Fruit fly (Drosophila melanogaster) whole organism, embryonic: ENCODE measurements around the gene CG10621.

Experiments used
- Atf-2 ChIP-seq: fragments of 200-800 bp; sonication (Bioruptor generic); optimal IDR thresholded peaks from 2 replicates; lab custom pipeline; 2016; ENCODE audit warnings: missing biosample characterization, missing genetic modification characterization
- BEAF-32 ChIP-seq: fragments of 200-800 bp; sonication (Bioruptor generic); optimal IDR thresholded peaks from 3 replicates; lab custom pipeline; 2017; ENCODE audit warnings: missing biosample characterization, missing genetic modification characterization, mild to moderate bottlenecking, moderate library complexity, missing genetic modification reagents
- CG10366 ChIP-seq: fragments of 200-800 bp; sonication (Bioruptor generic); IDR thresholded peaks from 2 replicates; pipeline ENCODE4 v1.3.6; 2022; ENCODE audit warnings: missing biosample characterization, missing genetic modification characterization
- CG14667 ChIP-seq: fragments of 200-800 bp; sonication (Bioruptor generic); IDR thresholded peaks from 2 replicates; pipeline ENCODE4 v1.3.6; 2022; ENCODE audit warnings: missing biosample characterization, missing genetic modification characterization
- CG14710 ChIP-seq: fragments of 200-800 bp; sonication (Bioruptor generic); optimal IDR thresholded peaks from 3 replicates; lab custom pipeline; 2019; ENCODE audit warnings: missing biosample characterization, mild to moderate bottlenecking, missing genetic modification characterization, moderate library complexity
- CG15514 ChIP-seq: fragments of 200-800 bp; sonication (Bioruptor generic); optimal IDR thresholded peaks from 3 replicates; lab custom pipeline; 2017; ENCODE audit warnings: missing biosample characterization, missing genetic modification characterization, mild to moderate bottlenecking, moderate library complexity, missing genetic modification reagents
- CG1602 ChIP-seq: fragments of 200-800 bp; sonication (Bioruptor generic); optimal IDR thresholded peaks from 3 replicates; lab custom pipeline; 2016; ENCODE audit warnings: missing biosample characterization, missing genetic modification characterization
- CG1832 ChIP-seq: fragments of 200-800 bp; sonication (Bioruptor generic); optimal IDR thresholded peaks from 2 replicates; lab custom pipeline; 2017; ENCODE audit warnings: missing biosample characterization, mild to moderate bottlenecking, missing genetic modification characterization, inconsistent platforms
- CG2202 ChIP-seq: fragments of 200-800 bp; sonication (Bioruptor generic); optimal IDR thresholded peaks from 2 replicates; lab custom pipeline; 2018; ENCODE audit warnings: missing biosample characterization, mild to moderate bottlenecking, missing genetic modification characterization
- CG2712 ChIP-seq: fragments of 200-800 bp; optimal IDR thresholded peaks from 3 replicates; lab custom pipeline; 2019; ENCODE audit warnings: missing biosample characterization, mild to moderate bottlenecking, missing genetic modification characterization, moderate library complexity
- CG30020 ChIP-seq: fragments of 200-800 bp; optimal IDR thresholded peaks from 2 replicates; lab custom pipeline; 2019; ENCODE audit warnings: missing biosample characterization, mild to moderate bottlenecking, missing genetic modification characterization, moderate library complexity
- CG31224 ChIP-seq: fragments of 200-800 bp; sonication (Bioruptor generic); IDR thresholded peaks from 2 replicates; pipeline ENCODE4 v1.3.6; 2022; ENCODE audit warnings: missing biosample characterization, missing genetic modification characterization
- CG31388 ChIP-seq: fragments of 200-800 bp; sonication (Bioruptor generic); optimal IDR thresholded peaks from 2 replicates; lab custom pipeline; 2016; ENCODE audit warnings: missing biosample characterization, missing genetic modification characterization
- CG3163 ChIP-seq: fragments of 200-800 bp; sonication (Bioruptor generic); optimal IDR thresholded peaks from 3 replicates; lab custom pipeline; 2016; ENCODE audit warnings: missing biosample characterization, missing genetic modification characterization
- CG3838 ChIP-seq: fragments of 200-800 bp; sonication (Bioruptor generic); optimal IDR thresholded peaks from 3 replicates; lab custom pipeline; 2016; ENCODE audit warnings: missing biosample characterization, missing genetic modification characterization
- CG5953 ChIP-seq: fragments of 200-800 bp; sonication (Bioruptor generic); IDR thresholded peaks from 2 replicates; pipeline ENCODE4 v1.3.6; 2022; ENCODE audit warnings: missing biosample characterization, missing genetic modification characterization
- CG6791 ChIP-seq: fragments of 200-800 bp; sonication (Bioruptor generic); IDR thresholded peaks from 3 replicates; pipeline ENCODE4 v1.3.6; 2022; ENCODE audit warnings: missing biosample characterization, missing genetic modification characterization; ENCODE audit not compliant: partially characterized antibody
- CG9797 ChIP-seq: fragments of 200-800 bp; sonication (Bioruptor generic); optimal IDR thresholded peaks from 3 replicates; lab custom pipeline; 2018; ENCODE audit warnings: missing biosample characterization, mild to moderate bottlenecking, missing genetic modification characterization
- CTCF ChIP-seq: fragments of 200-800 bp; sonication (Bioruptor generic); optimal IDR thresholded peaks from 2 replicates; lab custom pipeline; 2017; ENCODE audit warnings: missing biosample characterization, mild to moderate bottlenecking, missing genetic modification characterization, moderate library complexity
- D19B ChIP-seq: fragments of 200-800 bp; sonication (Bioruptor generic); optimal IDR thresholded peaks from 2 replicates; lab custom pipeline; 2017; ENCODE audit warnings: missing biosample characterization, mild to moderate bottlenecking, missing genetic modification characterization
- Dbx ChIP-seq: fragments of 200-800 bp; sonication (Bioruptor generic); IDR thresholded peaks from 3 replicates; pipeline ENCODE4 v1.3.6; 2022; ENCODE audit warnings: missing biosample characterization, missing genetic modification characterization
- Fer1 ChIP-seq: fragments of 200-800 bp; sonication (Bioruptor generic); optimal IDR thresholded peaks from 2 replicates; lab custom pipeline; 2017; ENCODE audit warnings: missing biosample characterization, mild to moderate bottlenecking, missing genetic modification characterization
- Gug ChIP-seq: fragments of 200-800 bp; sonication (Bioruptor generic); IDR thresholded peaks from 4 replicates; pipeline ENCODE4 v1.3.6; 2022; ENCODE audit warnings: missing biosample characterization, missing genetic modification characterization
- HHEX ChIP-seq: fragments of 200-800 bp; sonication (Bioruptor generic); optimal IDR thresholded peaks from 3 replicates; lab custom pipeline; 2017; ENCODE audit warnings: missing biosample characterization, mild to moderate bottlenecking, missing genetic modification characterization, missing genetic modification reagents
- Hmr ChIP-seq: fragments of 200-800 bp; sonication (Bioruptor generic); optimal IDR thresholded peaks from 3 replicates; lab custom pipeline; 2017; ENCODE audit warnings: mild to moderate bottlenecking, missing biosample characterization, missing genetic modification reagents, missing genetic modification characterization
- Kr ChIP-seq: fragments of 200-800 bp; sonication (Bioruptor generic); optimal IDR thresholded peaks from 2 replicates; lab custom pipeline; 2017; ENCODE audit warnings: missing biosample characterization, mild to moderate bottlenecking, missing genetic modification characterization
- Lhr ChIP-seq: fragments of 200-800 bp; sonication (Bioruptor generic); optimal IDR thresholded peaks from 3 replicates; lab custom pipeline; 2017; ENCODE audit warnings: mild to moderate bottlenecking, missing biosample characterization, missing genetic modification reagents, missing genetic modification characterization
- Mad ChIP-seq: fragments of 200-800 bp; sonication (Bioruptor generic); optimal IDR thresholded peaks from 2 replicates; lab custom pipeline; 2016; ENCODE audit warnings: missing biosample characterization, missing genetic modification characterization
- Neu2 ChIP-seq: fragments of 200-800 bp; sonication (Bioruptor generic); optimal IDR thresholded peaks from 3 replicates; lab custom pipeline; 2016; ENCODE audit warnings: missing biosample characterization, missing genetic modification characterization, borderline replicate concordance
- Nf-YC ChIP-seq: fragments of 200-800 bp; optimal IDR thresholded peaks from 3 replicates; lab custom pipeline; 2019; ENCODE audit warnings: missing biosample characterization, mild to moderate bottlenecking, missing genetic modification characterization, moderate library complexity
- NfI ChIP-seq: fragments of 200-800 bp; sonication (Bioruptor generic); optimal IDR thresholded peaks from 3 replicates; lab custom pipeline; 2018; ENCODE audit warnings: missing biosample characterization, mild to moderate bottlenecking, missing genetic modification characterization, moderate library complexity
- Opbp ChIP-seq: fragments of 200-800 bp; sonication (Bioruptor generic); IDR thresholded peaks from 3 replicates; pipeline ENCODE4 v1.3.6; 2022; ENCODE audit warnings: missing biosample characterization, missing genetic modification characterization; ENCODE audit not compliant: partially characterized antibody
- Poxn ChIP-seq: fragments of 200-800 bp; sonication (Bioruptor generic); IDR thresholded peaks from 2 replicates; pipeline ENCODE4 v1.3.6; 2022; ENCODE audit warnings: missing biosample characterization, missing genetic modification characterization
- Trl ChIP-seq, 3 experiments: fragments of >200 bp in 2 of 3; fragments of 200-800 bp in 1 of 3; sonication (Bioruptor generic) in 1 of 3; optimal IDR thresholded peaks; 2 replicates in 1 of 3; 3 replicates in 2 of 3; lab custom pipeline; 2016 to 2017; ENCODE audit warnings: missing biosample characterization in 1 of 3, missing genetic modification characterization in 1 of 3
- ac ChIP-seq: fragments of 200-800 bp; sonication (Bioruptor generic); optimal IDR thresholded peaks from 3 replicates; lab custom pipeline; 2017; ENCODE audit warnings: missing biosample characterization, mild to moderate bottlenecking, missing genetic modification characterization
- bbx ChIP-seq: fragments of 200-800 bp; sonication (Bioruptor generic); IDR thresholded peaks from 2 replicates; pipeline ENCODE4 v1.3.6; 2022; ENCODE audit warnings: missing biosample characterization, missing genetic modification characterization; ENCODE audit not compliant: partially characterized antibody
- danr ChIP-seq: fragments of 200-800 bp; sonication (Bioruptor generic); IDR thresholded peaks from 2 replicates; pipeline ENCODE4 v1.3.6; 2022; ENCODE audit warnings: missing biosample characterization, missing genetic modification characterization
- disco-r ChIP-seq: fragments of 200-800 bp; sonication (Bioruptor generic); optimal IDR thresholded peaks from 2 replicates; lab custom pipeline; 2016; ENCODE audit warnings: missing biosample characterization, missing genetic modification characterization
- emc ChIP-seq: fragments of 200-800 bp; sonication (Bioruptor generic); optimal IDR thresholded peaks from 2 replicates; lab custom pipeline; 2016; ENCODE audit warnings: missing biosample characterization, missing genetic modification characterization
- grn ChIP-seq: fragments of 200-800 bp; sonication (Bioruptor generic); optimal IDR thresholded peaks from 3 replicates; lab custom pipeline; 2017; ENCODE audit warnings: missing biosample characterization, missing genetic modification characterization
- gro ChIP-seq: fragments of 200-800 bp; sonication (Bioruptor generic); optimal IDR thresholded peaks from 2 replicates; lab custom pipeline; 2016; ENCODE audit warnings: missing biosample characterization, missing genetic modification characterization
- hbn ChIP-seq: fragments of 200-800 bp; sonication (Bioruptor generic); IDR thresholded peaks from 2 replicates; pipeline ENCODE4 v1.3.6; 2022; ENCODE audit warnings: missing biosample characterization, missing genetic modification characterization; ENCODE audit not compliant: partially characterized antibody
- lmd ChIP-seq: fragments of 200-800 bp; sonication (Bioruptor generic); IDR thresholded peaks from 2 replicates; pipeline ENCODE4 v1.3.6; 2022; ENCODE audit warnings: missing biosample characterization, missing genetic modification characterization
- lola ChIP-seq, 3 experiments: fragments of >200 bp in 2 of 3; fragments of 200-800 bp in 1 of 3; sonication (Bioruptor generic) in 1 of 3; optimal IDR thresholded peaks; 2 replicates each; lab custom pipeline; 2017 to 2019; ENCODE audit warnings: missing biosample characterization in 3 of 3, missing genetic modification characterization in 3 of 3, mild to moderate bottlenecking in 1 of 3, moderate library complexity in 1 of 3
- maf-S ChIP-seq: fragments of 200-800 bp; sonication (Bioruptor generic); optimal IDR thresholded peaks from 2 replicates; lab custom pipeline; 2016; ENCODE audit warnings: missing biosample characterization, missing genetic modification characterization
- odd ChIP-seq: fragments of 200-800 bp; sonication (Bioruptor generic); optimal IDR thresholded peaks from 2 replicates; lab custom pipeline; 2017; ENCODE audit warnings: missing biosample characterization, mild to moderate bottlenecking, missing genetic modification characterization
- rib ChIP-seq: fragments of 200-800 bp; sonication (Bioruptor generic); IDR thresholded peaks from 2 replicates; pipeline ENCODE4 v1.3.6; 2022; ENCODE audit warnings: missing biosample characterization, missing genetic modification characterization
- shn ChIP-seq: fragments of 200-800 bp; sonication (Bioruptor generic); optimal IDR thresholded peaks from 3 replicates; lab custom pipeline; 2016; ENCODE audit warnings: missing biosample characterization, missing genetic modification characterization
- sqz ChIP-seq: fragments of 200-800 bp; sonication (Bioruptor generic); optimal IDR thresholded peaks from 3 replicates; lab custom pipeline; 2018; ENCODE audit warnings: missing biosample characterization, mild to moderate bottlenecking, missing genetic modification characterization
- vnd ChIP-seq: fragments of 200-800 bp; sonication (Bioruptor generic); IDR thresholded peaks from 3 replicates; pipeline ENCODE4 v1.3.6; 2022; ENCODE audit warnings: missing biosample characterization, missing genetic modification characterization; ENCODE audit not compliant: partially characterized antibody
- zfh1 ChIP-seq: fragments of 200-800 bp; sonication (Bioruptor generic); IDR thresholded peaks from 3 replicates; pipeline ENCODE4 v1.3.6; 2022; ENCODE audit warnings: missing biosample characterization, missing genetic modification characterization

Gene CG10621

dm6 chr2L:18951674-18952073, 2.6 kb downstream of the CG10621 start, which contains the start of gene Nedd8 (continued):
- TF ChIP-seq Kr (GFP tag; lab: Kevin White, UChicago) = no peak
- peak; percentile 30 for TF ChIP-seq CG14710 (tag; lab: Kevin White, UChicago)
- TF ChIP-seq CG1602 (GFP tag; lab: Kevin White, UChicago) = no peak
- TF ChIP-seq Hmr (GFP tag; lab: Kevin White, UChicago) = peak; percentile 17
- TF ChIP-seq sqz (GFP tag; lab: Kevin White, UChicago) = no peak
- TF ChIP-seq hbn (GFP tag; lab: Robert Waterston, UW) = peak; percentile 90
- TF ChIP-seq grn = no peak
- no peak for TF ChIP-seq CG5953 (GFP tag; lab: Robert Waterston, UW)
- no peak for TF ChIP-seq Mad (GFP tag; lab: Kevin White, UChicago)
- no peak for TF ChIP-seq CG14667 (GFP tag; lab: Robert Waterston, UW)
- peak; percentile 62 for TF ChIP-seq CTCF
- TF ChIP-seq Nf-YC = peak; percentile 30
- no peak for TF ChIP-seq ac (GFP tag; lab: Kevin White, UChicago)
- TF ChIP-seq CG3163 (GFP tag; lab: Kevin White, UChicago) = peak; percentile 54
- no peak for TF ChIP-seq D19B
- no peak for TF ChIP-seq NfI (GFP tag; lab: Kevin White, UChicago)
- peak; percentile 91 for TF ChIP-seq bbx
- peak; percentile 86 for TF ChIP-seq BEAF-32 (GFP tag; lab: Kevin White, UChicago)
- TF ChIP-seq disco-r (GFP tag; lab: Kevin White, UChicago) = no peak
- no peak for TF ChIP-seq lola (GFP tag; optimal IDR thresholded peaks at IDR 0.05; lab: Kevin White, UChicago)
- no peak for TF ChIP-seq CG31388 (GFP tag; lab: Kevin White, UChicago)
- peak; percentile 85 for TF ChIP-seq CG6791
- peak; percentile 75 for TF ChIP-seq vnd (GFP tag; lab: Robert Waterston, UW)
- TF ChIP-seq Atf-2 = no peak
- TF ChIP-seq CG31224 (GFP tag; lab: Robert Waterston, UW) = no peak
- no peak for TF ChIP-seq CG10366 (GFP tag; lab: Robert Waterston, UW)
- peak; percentile 91 for TF ChIP-seq CG15514 (GFP tag; lab: Kevin White, UChicago)
- peak; percentile 76 for TF ChIP-seq CG9797 (GFP tag; lab: Kevin White, UChicago)
- no peak for TF ChIP-seq Neu2 (GFP tag; lab: Kevin White, UChicago)
- no peak for TF ChIP-seq odd (GFP tag; lab: Kevin White, UChicago)
- TF ChIP-seq maf-S (GFP tag; lab: Kevin White, UChicago) = no peak
- no peak for TF ChIP-seq lmd (GFP tag; lab: Robert Waterston, UW)
- TF ChIP-seq CG30020 (tag; lab: Kevin White, UChicago) = peak; percentile 21
- TF ChIP-seq CG2202 (tag; lab: Kevin White, UChicago) = no peak
- TF ChIP-seq emc (GFP tag; lab: Kevin White, UChicago) = no peak
- peak; percentile 20 for TF ChIP-seq gro (GFP tag; lab: Kevin White, UChicago)
- TF ChIP-seq Fer1 (GFP tag; lab: Kevin White, UChicago) = no peak
- no peak for TF ChIP-seq shn (GFP tag; lab: Kevin White, UChicago)
- no peak for TF ChIP-seq zfh1 (GFP tag; lab: Robert Waterston, UW)
- TF ChIP-seq Gug (GFP tag; lab: Robert Waterston, UW) = no peak
- 0 out of 2 replicates have a peak, but pooled peaks have one; percentile 28 for TF ChIP-seq rib (GFP tag; lab: Robert Waterston, UW)
- no peak for TF ChIP-seq danr (GFP tag; lab: Robert Waterston, UW)
- TF ChIP-seq CG3838 = no peak
- no peak for TF ChIP-seq Poxn (GFP tag; lab: Robert Waterston, UW)
- no peak for TF ChIP-seq CG1832 (GFP tag; lab: Kevin White, UChicago)
- TF ChIP-seq Dbx (GFP tag; lab: Robert Waterston, UW) = 0 out of 3 replicates have a peak, but pooled peaks have one; percentile 30
- peak; percentile 91 for TF ChIP-seq Opbp
- peak; percentile 53 for TF ChIP-seq Lhr (GFP tag; lab: Kevin White, UChicago)
- no peak for TF ChIP-seq HHEX (GFP tag; lab: Kevin White, UChicago)
- peak; percentile 36 for TF ChIP-seq CG2712 (tag; lab: Kevin White, UChicago)
- no peak for TF ChIP-seq Trl (optimal IDR thresholded peaks at IDR 0.05; lab: Kevin White, UChicago)
- no peak for TF ChIP-seq Trl (GFP tag; optimal IDR thresholded peaks at IDR 0.05; lab: Kevin White, UChicago)
